Fruit fly (Drosophila melanogaster) whole organism, embryonic: ENCODE results near the gene GluProRS.
A peak's percentile ranks its signal among the peaks of the same experiment; 100 is the strongest.

ENCODE experiments used
- Atf6 ChIP-seq: fragments of 200-800 bp; sonication (Bioruptor generic); IDR thresholded peaks from 2 replicates; pipeline ENCODE4 v1.3.6; 2022; ENCODE audit warnings: missing biosample characterization, missing genetic modification characterization
- Awh ChIP-seq: fragments of 200-800 bp; sonication (Bioruptor generic); IDR thresholded peaks from 2 replicates; pipeline ENCODE4, ENCODE4 v1.3.6; 2022; ENCODE audit warnings: missing biosample characterization, missing genetic modification characterization
- B-H1 ChIP-seq: fragments of 200-800 bp; sonication (Bioruptor generic); IDR thresholded peaks from 3 replicates; pipeline ENCODE4 v1.3.6; 2022; ENCODE audit warnings: missing biosample characterization, missing genetic modification characterization
- CG10147 ChIP-seq: fragments of 200-800 bp; sonication (Bioruptor generic); optimal IDR thresholded peaks from 2 replicates; lab custom pipeline; 2019; ENCODE audit warnings: missing biosample characterization, mild to moderate bottlenecking, missing genetic modification characterization, moderate library complexity
- CG10565 ChIP-seq: fragments of 200-800 bp; sonication (Bioruptor generic); optimal IDR thresholded peaks from 3 replicates; lab custom pipeline; 2016; ENCODE audit warnings: missing biosample characterization, mild to moderate bottlenecking, missing genetic modification characterization
- CG10979 ChIP-seq: fragments of 200-800 bp; sonication (Bioruptor generic); optimal IDR thresholded peaks from 2 replicates; lab custom pipeline; 2018; ENCODE audit warnings: missing biosample characterization, mild to moderate bottlenecking, missing genetic modification characterization, moderate library complexity
- CG14050 ChIP-seq: fragments of 200-800 bp; sonication (Bioruptor generic); IDR thresholded peaks from 3 replicates; pipeline ENCODE4 v1.3.6; 2022; ENCODE audit warnings: missing biosample characterization, missing genetic modification characterization
- CG14667 ChIP-seq: fragments of 200-800 bp; sonication (Bioruptor generic); IDR thresholded peaks from 2 replicates; pipeline ENCODE4 v1.3.6; 2022; ENCODE audit warnings: missing biosample characterization, missing genetic modification characterization
- CG15011 ChIP-seq: fragments of 200-800 bp; sonication (Bioruptor generic); optimal IDR thresholded peaks from 3 replicates; lab custom pipeline; 2018; ENCODE audit warnings: missing biosample characterization, mild to moderate bottlenecking, missing genetic modification characterization
- CG15514 ChIP-seq: fragments of 200-800 bp; sonication (Bioruptor generic); optimal IDR thresholded peaks from 3 replicates; lab custom pipeline; 2017; ENCODE audit warnings: missing biosample characterization, missing genetic modification characterization, mild to moderate bottlenecking, moderate library complexity, missing genetic modification reagents
- CG1792 ChIP-seq: fragments of 200-800 bp; sonication (Bioruptor generic); optimal IDR thresholded peaks from 2 replicates; lab custom pipeline; 2016; ENCODE audit warnings: missing biosample characterization, missing genetic modification characterization
- CG18262 ChIP-seq: fragments of 200-800 bp; optimal IDR thresholded peaks from 3 replicates; lab custom pipeline; 2019; ENCODE audit warnings: missing biosample characterization, mild to moderate bottlenecking, missing genetic modification characterization, moderate library complexity
- CG18599 ChIP-seq: fragments of 200-800 bp; sonication (Bioruptor generic); optimal IDR thresholded peaks from 3 replicates; lab custom pipeline; 2017; ENCODE audit warnings: missing biosample characterization, missing genetic modification characterization, mild to moderate bottlenecking, moderate library complexity, missing genetic modification reagents
- CG3065 ChIP-seq: fragments of 200-800 bp; sonication (Bioruptor generic); optimal IDR thresholded peaks from 2 replicates; lab custom pipeline; 2016; ENCODE audit warnings: missing biosample characterization, missing genetic modification characterization
- CG32767 ChIP-seq: fragments of 200-800 bp; sonication (Bioruptor generic); IDR thresholded peaks from 2 replicates; pipeline ENCODE4 v1.3.6; 2022; ENCODE audit warnings: missing biosample characterization, missing genetic modification characterization
- CG33557 ChIP-seq: fragments of 200-800 bp; sonication (Bioruptor generic); optimal IDR thresholded peaks from 2 replicates; lab custom pipeline; 2019; ENCODE audit warnings: missing biosample characterization, mild to moderate bottlenecking, missing genetic modification characterization, moderate library complexity
- CG34224 ChIP-seq: fragments of 200-800 bp; sonication (Bioruptor generic); IDR thresholded peaks from 3 replicates; pipeline ENCODE4 v1.3.6; 2022; ENCODE audit warnings: missing biosample characterization, missing genetic modification characterization; ENCODE audit not compliant: partially characterized antibody
- CG3726 ChIP-seq: fragments of 200-800 bp; sonication (Bioruptor generic); IDR thresholded peaks from 3 replicates; pipeline ENCODE4, ENCODE4 v1.3.6; 2022; ENCODE audit warnings: missing biosample characterization, missing genetic modification characterization
- CG43689 ChIP-seq: fragments of 200-800 bp; sonication (Bioruptor generic); IDR thresholded peaks from 2 replicates; pipeline ENCODE4 v1.3.6; 2022; ENCODE audit warnings: missing biosample characterization, missing genetic modification characterization
- CG5245 ChIP-seq: fragments of 200-800 bp; sonication (Bioruptor generic); optimal IDR thresholded peaks from 3 replicates; lab custom pipeline; 2016; ENCODE audit warnings: missing biosample characterization, missing genetic modification characterization
- CG6813 ChIP-seq: fragments of 200-800 bp; sonication (Bioruptor generic); optimal IDR thresholded peaks from 2 replicates; lab custom pipeline; 2017; ENCODE audit warnings: missing biosample characterization, missing genetic modification characterization, mild to moderate bottlenecking, moderate library complexity, missing genetic modification reagents
- CG8089 ChIP-seq: fragments of 200-800 bp; sonication (Bioruptor generic); optimal IDR thresholded peaks from 3 replicates; lab custom pipeline; 2016; ENCODE audit warnings: missing biosample characterization, missing genetic modification characterization
- CG8290 ChIP-seq, 3 experiments: fragments of 200-800 bp; sonication (Bioruptor generic); optimal IDR thresholded peaks; 2 replicates each; lab custom pipeline; 2016 to 2019; ENCODE audit warnings: missing biosample characterization in 3 of 3, missing genetic modification characterization in 3 of 3, mild to moderate bottlenecking in 2 of 3, moderate library complexity in 1 of 3
- Dbx ChIP-seq: fragments of 200-800 bp; sonication (Bioruptor generic); IDR thresholded peaks from 3 replicates; pipeline ENCODE4 v1.3.6; 2022; ENCODE audit warnings: missing biosample characterization, missing genetic modification characterization
- Dip2 ChIP-seq: fragments of 200-800 bp; sonication (Bioruptor generic); IDR thresholded peaks from 2 replicates; pipeline ENCODE4 v1.3.6; 2022; ENCODE audit warnings: missing biosample characterization, missing genetic modification characterization
- E2f1 ChIP-seq: fragments of 200-800 bp; sonication (Bioruptor generic); IDR thresholded peaks from 2 replicates; pipeline ENCODE4 v1.3.6; 2022; ENCODE audit warnings: missing biosample characterization, missing genetic modification characterization
- Eip74EF ChIP-seq, 2 experiments: fragments of 200-800 bp in 1 of 2; fragments of >200 bp in 1 of 2; sonication (Bioruptor generic) in 1 of 2; optimal IDR thresholded peaks; 2 replicates each; lab custom pipeline; 2017 to 2019; ENCODE audit warnings: missing biosample characterization in 2 of 2, missing genetic modification characterization in 2 of 2, mild to moderate bottlenecking in 1 of 2, moderate library complexity in 1 of 2
- Hmr ChIP-seq: fragments of 200-800 bp; sonication (Bioruptor generic); optimal IDR thresholded peaks from 3 replicates; lab custom pipeline; 2017; ENCODE audit warnings: mild to moderate bottlenecking, missing biosample characterization, missing genetic modification reagents, missing genetic modification characterization
- Hr3 ChIP-seq: fragments of 200-800 bp; sonication (Bioruptor generic); optimal IDR thresholded peaks from 3 replicates; lab custom pipeline; 2016; ENCODE audit warnings: missing biosample characterization, missing genetic modification characterization
- Lhr ChIP-seq: fragments of 200-800 bp; sonication (Bioruptor generic); optimal IDR thresholded peaks from 3 replicates; lab custom pipeline; 2017; ENCODE audit warnings: mild to moderate bottlenecking, missing biosample characterization, missing genetic modification reagents, missing genetic modification characterization
- Med ChIP-seq: fragments of 200-800 bp; sonication (Bioruptor generic); peaks from one replicate; lab custom pipeline; 2016; ENCODE audit warnings: missing biosample characterization, missing genetic modification characterization, mild to moderate bottlenecking, inconsistent platforms, moderate library complexity
- Mes4 ChIP-seq: fragments of 200-800 bp; sonication (Bioruptor generic); optimal IDR thresholded peaks from 2 replicates; lab custom pipeline; 2016; ENCODE audit warnings: missing biosample characterization, missing genetic modification characterization
- Rfx ChIP-seq: fragments of 200-800 bp; sonication (Bioruptor generic); IDR thresholded peaks from 2 replicates; pipeline ENCODE4 v1.3.6; 2022; ENCODE audit warnings: missing biosample characterization, missing genetic modification characterization
- Ssrp ChIP-seq: fragments of 200-800 bp; sonication (Bioruptor generic); optimal IDR thresholded peaks from 2 replicates; lab custom pipeline; 2018; ENCODE audit warnings: missing biosample characterization, mild to moderate bottlenecking, missing genetic modification characterization, moderate library complexity
- abd-A ChIP-seq: fragments of 200-800 bp; sonication (Bioruptor generic); optimal IDR thresholded peaks from 3 replicates; lab custom pipeline; 2019; ENCODE audit warnings: missing biosample characterization, mild to moderate bottlenecking, missing genetic modification characterization, moderate library complexity
- aop ChIP-seq: fragments of 200-800 bp; sonication (Bioruptor generic); IDR thresholded peaks from 2 replicates; pipeline ENCODE4 v1.3.6; 2022; ENCODE audit warnings: missing biosample characterization, missing genetic modification characterization
- cad ChIP-seq: fragments of >200 bp; optimal IDR thresholded peaks from 2 replicates; lab custom pipeline; 2017; ENCODE audit warnings: missing biosample characterization, missing genetic modification characterization
- cato ChIP-seq: fragments of 200-800 bp; sonication (Bioruptor generic); optimal IDR thresholded peaks from 2 replicates; lab custom pipeline; 2016; ENCODE audit warnings: missing biosample characterization, missing genetic modification characterization, borderline replicate concordance
- cg ChIP-seq: fragments of 200-800 bp; sonication (Bioruptor generic); optimal IDR thresholded peaks from 3 replicates; lab custom pipeline; 2019; ENCODE audit warnings: missing biosample characterization, mild to moderate bottlenecking, missing genetic modification characterization, moderate library complexity
- crol ChIP-seq: fragments of 200-800 bp; sonication (Bioruptor generic); IDR thresholded peaks from 2 replicates; pipeline ENCODE4 v1.3.6; 2022; ENCODE audit warnings: missing biosample characterization, missing genetic modification characterization
- dan ChIP-seq: fragments of 200-800 bp; sonication (Bioruptor generic); IDR thresholded peaks from 2 replicates; pipeline ENCODE4 v1.3.6; 2022; ENCODE audit warnings: missing biosample characterization, missing genetic modification characterization
- onecut ChIP-seq: fragments of 200-800 bp; sonication (Bioruptor generic); IDR thresholded peaks from 2 replicates; pipeline ENCODE4 v1.3.6; 2022; ENCODE audit warnings: missing biosample characterization, missing genetic modification characterization
- phol ChIP-seq: fragments of 200-800 bp; sonication (Bioruptor generic); optimal IDR thresholded peaks from 3 replicates; lab custom pipeline; 2018; ENCODE audit warnings: missing biosample characterization, mild to moderate bottlenecking, missing genetic modification characterization, moderate library complexity
- pita ChIP-seq: fragments of 200-800 bp; sonication (Bioruptor generic); optimal IDR thresholded peaks from 2 replicates; lab custom pipeline; 2017; ENCODE audit warnings: missing biosample characterization, mild to moderate bottlenecking, missing genetic modification characterization
- sr ChIP-seq: fragments of 200-800 bp; sonication (Bioruptor generic); IDR thresholded peaks from 3 replicates; pipeline ENCODE4 v1.3.6; 2022; ENCODE audit warnings: missing biosample characterization, missing genetic modification characterization
- tap ChIP-seq: fragments of 200-800 bp; optimal IDR thresholded peaks from 3 replicates; lab custom pipeline; 2019; ENCODE audit warnings: missing biosample characterization, mild to moderate bottlenecking, missing genetic modification characterization, moderate library complexity
- tll ChIP-seq, 2 experiments: fragments of 200-800 bp in 1 of 2; fragments of >200 bp in 1 of 2; sonication (Bioruptor generic) in 1 of 2; optimal IDR thresholded peaks; 2 replicates each; lab custom pipeline; 2017 to 2019; ENCODE audit warnings: missing biosample characterization in 2 of 2, missing genetic modification characterization in 2 of 2, mild to moderate bottlenecking in 1 of 2, moderate library complexity in 1 of 2
- trem ChIP-seq: fragments of 200-800 bp; optimal IDR thresholded peaks from 3 replicates; lab custom pipeline; 2019; ENCODE audit warnings: missing biosample characterization, mild to moderate bottlenecking, missing genetic modification characterization, moderate library complexity
- unpg ChIP-seq: fragments of 200-800 bp; sonication (Bioruptor generic); optimal IDR thresholded peaks from 3 replicates; lab custom pipeline; 2018; ENCODE audit warnings: missing biosample characterization, mild to moderate bottlenecking, missing genetic modification characterization, moderate library complexity
- wdn ChIP-seq: fragments of 200-800 bp; sonication (Bioruptor generic); IDR thresholded peaks from 2 replicates; pipeline ENCODE4 v1.3.6; 2022; ENCODE audit warnings: missing biosample characterization, missing genetic modification characterization

Gene GluProRS

dm6 chr3R:23915042-23915428 is 43.2 kb downstream of the GluProRS start (continued):
- TF ChIP-seq wdn, result 0 out of 2 replicates have a peak, but pooled peaks have one; percentile 37
- TF ChIP-seq E2f1 (GFP tag; lab: Robert Waterston, UW), result peak; percentile 34; the same call in 1 of the 2 replicates
- no peak for TF ChIP-seq cad (GFP tag; lab: Kevin White, UChicago)
- TF ChIP-seq aop (GFP tag; lab: Robert Waterston, UW), result no peak
- no peak for TF ChIP-seq CG8089 (GFP tag; lab: Kevin White, UChicago)
- no peak for TF ChIP-seq CG3726 (GFP tag; lab: Robert Waterston, UW)
- TF ChIP-seq dan (GFP tag; lab: Robert Waterston, UW), result no peak
- no peak for TF ChIP-seq CG6813
- TF ChIP-seq CG3065, result no peak
- peak; percentile 12 for TF ChIP-seq Ssrp (tag; lab: Kevin White, UChicago)
- no peak; the same call in 1 of the 3 replicates for TF ChIP-seq B-H1 (GFP tag; lab: Robert Waterston, UW)
- TF ChIP-seq unpg, result peak; percentile 43
- TF ChIP-seq CG14667 (GFP tag; lab: Robert Waterston, UW), result 0 out of 2 replicates have a peak, but pooled peaks have one; percentile 15
- TF ChIP-seq Awh (GFP tag; lab: Robert Waterston, UW), result no peak
- no peak for TF ChIP-seq tap
- TF ChIP-seq Hmr (GFP tag; lab: Kevin White, UChicago), result peak; percentile 46
- TF ChIP-seq Lhr (GFP tag; lab: Kevin White, UChicago), result no peak
- TF ChIP-seq Rfx, result peak; percentile 57
- TF ChIP-seq pita (GFP tag; lab: Kevin White, UChicago), result no peak
- no peak for TF ChIP-seq CG10565 (GFP tag; lab: Kevin White, UChicago)
- no peak for TF ChIP-seq abd-A (tag; lab: Kevin White, UChicago)
- peak; percentile 33 for TF ChIP-seq Hr3 (GFP tag; lab: Kevin White, UChicago)
- no peak for TF ChIP-seq CG1792 (GFP tag; lab: Kevin White, UChicago)
- TF ChIP-seq CG15011 (GFP tag; lab: Kevin White, UChicago), result no peak
- peak; percentile 5 for TF ChIP-seq CG18262 (tag; lab: Kevin White, UChicago)
- TF ChIP-seq cg (GFP tag; lab: Kevin White, UChicago), result no peak
- TF ChIP-seq CG34224 (GFP tag; lab: Robert Waterston, UW), result no peak
- TF ChIP-seq Eip74EF (GFP tag; optimal IDR thresholded peaks at IDR 0.05; lab: Kevin White, UChicago), result no peak
- no peak for TF ChIP-seq tll (GFP tag; optimal IDR thresholded peaks at IDR 0.05; lab: Kevin White, UChicago)
- TF ChIP-seq CG15514 (GFP tag; lab: Kevin White, UChicago), result no peak
- peak; percentile 20 for TF ChIP-seq phol (tag; lab: Kevin White, UChicago)
- TF ChIP-seq CG8290 (GFP tag; optimal IDR thresholded peaks at IDR 0.05; lab: Kevin White, UChicago), result no peak
- TF ChIP-seq CG8290 (tag; optimal IDR thresholded peaks at IDR 0.05; lab: Kevin White, UChicago), result peak in 1 of 2 experiments; percentile 31
- TF ChIP-seq Atf6, result peak; percentile 82
- TF ChIP-seq Dip2 (GFP tag; lab: Robert Waterston, UW), result no peak
- TF ChIP-seq CG10147 (GFP tag; lab: Kevin White, UChicago), result no peak
- no peak for TF ChIP-seq CG14050
- no peak for TF ChIP-seq onecut (GFP tag; lab: Robert Waterston, UW)
- TF ChIP-seq CG43689 (GFP tag; lab: Robert Waterston, UW), result no peak
- no peak for TF ChIP-seq CG33557
- no peak for TF ChIP-seq cato (GFP tag; lab: Kevin White, UChicago)
- no peak for TF ChIP-seq Mes4
- TF ChIP-seq CG18599, result peak; percentile 44
- TF ChIP-seq Dbx (GFP tag; lab: Robert Waterston, UW), result peak; percentile 56; the same call in 2 of the 3 replicates
- TF ChIP-seq CG5245 (GFP tag; lab: Kevin White, UChicago), result no peak
- peak; percentile 16 for TF ChIP-seq CG10979
- peak; percentile 66 for TF ChIP-seq Med (GFP tag; lab: Kevin White, UChicago)
- TF ChIP-seq sr (GFP tag; lab: Robert Waterston, UW), result no peak
- TF ChIP-seq crol, result peak; percentile 34; the same call in 1 of the 2 replicates
- no peak for TF ChIP-seq CG32767 (GFP tag; lab: Robert Waterston, UW)
- TF ChIP-seq trem (tag; lab: Kevin White, UChicago), result no peak
